Fruit fly (Drosophila melanogaster) whole organism, embryonic: ENCODE measurements around the gene CG33293.

Experiments
- Atf3 ChIP-seq: fragments of 200-800 bp; sonication (Bioruptor generic); optimal IDR thresholded peaks from 3 replicates; lab custom pipeline; 2016; ENCODE audit warnings: missing biosample characterization, missing genetic modification characterization
- CG11085 ChIP-seq: fragments of 200-800 bp; sonication (Bioruptor generic); IDR thresholded peaks from 2 replicates; pipeline ENCODE4 v1.3.6; 2022; ENCODE audit warnings: missing biosample characterization, missing genetic modification characterization
- CG12219 ChIP-seq: fragments of 200-800 bp; sonication (Bioruptor generic); optimal IDR thresholded peaks from 3 replicates; lab custom pipeline; 2018; ENCODE audit warnings: missing biosample characterization, mild to moderate bottlenecking, missing genetic modification characterization
- CG13123 ChIP-seq: fragments of 200-800 bp; sonication (Bioruptor generic); optimal IDR thresholded peaks from 2 replicates; lab custom pipeline; 2016; ENCODE audit warnings: missing biosample characterization, missing genetic modification characterization
- CG13624 ChIP-seq: fragments of 200-800 bp; sonication (Bioruptor generic); optimal IDR thresholded peaks from 2 replicates; lab custom pipeline; 2016; ENCODE audit warnings: missing biosample characterization, missing genetic modification characterization
- CG15011 ChIP-seq: fragments of 200-800 bp; sonication (Bioruptor generic); optimal IDR thresholded peaks from 3 replicates; lab custom pipeline; 2018; ENCODE audit warnings: missing biosample characterization, mild to moderate bottlenecking, missing genetic modification characterization
- CG15514 ChIP-seq: fragments of 200-800 bp; sonication (Bioruptor generic); optimal IDR thresholded peaks from 3 replicates; lab custom pipeline; 2017; ENCODE audit warnings: missing biosample characterization, missing genetic modification characterization, mild to moderate bottlenecking, moderate library complexity, missing genetic modification reagents
- CG1603 ChIP-seq: fragments of 200-800 bp; sonication (Bioruptor generic); optimal IDR thresholded peaks from 2 replicates; lab custom pipeline; 2019; ENCODE audit warnings: missing biosample characterization, mild to moderate bottlenecking, missing genetic modification characterization, moderate library complexity
- CG17385 ChIP-seq: fragments of 200-800 bp; sonication (Bioruptor generic); optimal IDR thresholded peaks from 3 replicates; lab custom pipeline; 2018; ENCODE audit warnings: missing biosample characterization, mild to moderate bottlenecking, missing genetic modification characterization
- CG2202 ChIP-seq: fragments of 200-800 bp; sonication (Bioruptor generic); optimal IDR thresholded peaks from 2 replicates; lab custom pipeline; 2018; ENCODE audit warnings: missing biosample characterization, mild to moderate bottlenecking, missing genetic modification characterization
- CG30403 ChIP-seq: fragments of 200-800 bp; sonication (Bioruptor generic); optimal IDR thresholded peaks from 3 replicates; lab custom pipeline; 2016; ENCODE audit warnings: missing biosample characterization, missing genetic modification characterization
- CG3407 ChIP-seq: fragments of 200-800 bp; sonication (Bioruptor generic); optimal IDR thresholded peaks from 2 replicates; lab custom pipeline; 2018; ENCODE audit warnings: missing biosample characterization, mild to moderate bottlenecking, missing genetic modification characterization
- CG34376 ChIP-seq: fragments of 200-800 bp; sonication (Bioruptor generic); optimal IDR thresholded peaks from 2 replicates; lab custom pipeline; 2018; ENCODE audit warnings: missing biosample characterization, mild to moderate bottlenecking, missing genetic modification characterization
- CG3995 ChIP-seq: fragments of 200-800 bp; sonication (Bioruptor generic); optimal IDR thresholded peaks from 3 replicates; lab custom pipeline; 2016; ENCODE audit warnings: missing biosample characterization, missing genetic modification characterization
- CG4282 ChIP-seq: fragments of 200-800 bp; sonication (Bioruptor generic); optimal IDR thresholded peaks from 2 replicates; lab custom pipeline; 2016; ENCODE audit warnings: missing biosample characterization, missing genetic modification characterization
- CG7928 ChIP-seq: fragments of 200-800 bp; sonication (Bioruptor generic); optimal IDR thresholded peaks from 2 replicates; lab custom pipeline; 2017; ENCODE audit warnings: missing biosample characterization, mild to moderate bottlenecking, missing genetic modification characterization
- CG8359 ChIP-seq: fragments of 200-800 bp; sonication (Bioruptor generic); optimal IDR thresholded peaks from 2 replicates; lab custom pipeline; 2017; ENCODE audit warnings: missing biosample characterization, mild to moderate bottlenecking, missing genetic modification characterization, borderline replicate concordance
- CHES-1-like ChIP-seq: fragments of 200-800 bp; sonication (Bioruptor generic); optimal IDR thresholded peaks from 2 replicates; lab custom pipeline; 2016; ENCODE audit warnings: missing biosample characterization, missing genetic modification characterization
- D19B ChIP-seq: fragments of 200-800 bp; sonication (Bioruptor generic); optimal IDR thresholded peaks from 2 replicates; lab custom pipeline; 2017; ENCODE audit warnings: missing biosample characterization, mild to moderate bottlenecking, missing genetic modification characterization
- Doc2 ChIP-seq: fragments of 200-800 bp; sonication (Bioruptor generic); IDR thresholded peaks from 2 replicates; pipeline ENCODE4 v1.3.6; 2022; ENCODE audit warnings: missing biosample characterization, missing genetic modification characterization
- Fer3 ChIP-seq: fragments of 200-800 bp; sonication (Bioruptor generic); optimal IDR thresholded peaks from 2 replicates; lab custom pipeline; 2018; ENCODE audit warnings: missing biosample characterization, mild to moderate bottlenecking, missing genetic modification characterization, moderate library complexity
- H15 ChIP-seq: fragments of 200-800 bp; sonication (Bioruptor generic); IDR thresholded peaks from 3 replicates; pipeline ENCODE4 v1.3.6; 2022; ENCODE audit warnings: missing biosample characterization, missing genetic modification characterization
- HLH4C ChIP-seq: fragments of 200-800 bp; sonication (Bioruptor generic); IDR thresholded peaks from 3 replicates; pipeline ENCODE4 v1.3.6; 2022; ENCODE audit warnings: missing biosample characterization, missing genetic modification characterization; ENCODE audit not compliant: partially characterized antibody
- Hsf ChIP-seq: fragments of 200-800 bp; sonication (Bioruptor generic); optimal IDR thresholded peaks from 3 replicates; lab custom pipeline; 2016; ENCODE audit warnings: missing biosample characterization, missing genetic modification characterization
- MBD-R2 ChIP-seq: fragments of 200-800 bp; sonication (Bioruptor generic); IDR thresholded peaks from 2 replicates; pipeline ENCODE4 v1.3.6; 2022; ENCODE audit warnings: missing biosample characterization, missing genetic modification characterization
- MESR4 ChIP-seq: fragments of 200-800 bp; sonication (Bioruptor generic); optimal IDR thresholded peaks from 2 replicates; lab custom pipeline; 2018; ENCODE audit warnings: missing biosample characterization, mild to moderate bottlenecking, missing genetic modification characterization, moderate library complexity
- Med ChIP-seq: fragments of 200-800 bp; sonication (Bioruptor generic); peaks from one replicate; lab custom pipeline; 2016; ENCODE audit warnings: missing biosample characterization, missing genetic modification characterization, mild to moderate bottlenecking, inconsistent platforms, moderate library complexity
- Mrtf ChIP-seq: fragments of 200-800 bp; sonication (Bioruptor generic); IDR thresholded peaks from 3 replicates; pipeline ENCODE4 v1.3.6; 2022; ENCODE audit warnings: missing biosample characterization, missing genetic modification characterization
- Myb ChIP-seq: fragments of 200-800 bp; sonication (Bioruptor generic); optimal IDR thresholded peaks from 2 replicates; lab custom pipeline; 2016; ENCODE audit warnings: missing biosample characterization, missing genetic modification characterization
- Opbp ChIP-seq: fragments of 200-800 bp; sonication (Bioruptor generic); IDR thresholded peaks from 3 replicates; pipeline ENCODE4 v1.3.6; 2022; ENCODE audit warnings: missing biosample characterization, missing genetic modification characterization; ENCODE audit not compliant: partially characterized antibody
- Ravus ChIP-seq: fragments of 200-800 bp; sonication (Bioruptor generic); IDR thresholded peaks from 2 replicates; pipeline ENCODE4 v1.3.6; 2022; ENCODE audit warnings: missing biosample characterization, missing genetic modification characterization
- Stat92E ChIP-seq, 3 experiments: fragments of >200 bp in 2 of 3; fragments of 200-800 bp in 1 of 3; sonication (Bioruptor generic) in 1 of 3; optimal IDR thresholded peaks; 2 replicates each; lab custom pipeline; 2017 to 2019; ENCODE audit warnings: missing biosample characterization in 3 of 3, missing genetic modification characterization in 3 of 3, mild to moderate bottlenecking in 1 of 3, moderate library complexity in 1 of 3
- TFAM ChIP-seq: fragments of 200-800 bp; sonication (Bioruptor generic); optimal IDR thresholded peaks from 2 replicates; lab custom pipeline; 2017; ENCODE audit warnings: missing biosample characterization, missing genetic modification characterization, inconsistent platforms
- Usf ChIP-seq: fragments of 200-800 bp; sonication (Bioruptor generic); optimal IDR thresholded peaks from 2 replicates; lab custom pipeline; 2017; ENCODE audit warnings: missing genotype, missing biosample characterization, missing genetic modification characterization
- cg ChIP-seq: fragments of 200-800 bp; sonication (Bioruptor generic); optimal IDR thresholded peaks from 3 replicates; lab custom pipeline; 2019; ENCODE audit warnings: missing biosample characterization, mild to moderate bottlenecking, missing genetic modification characterization, moderate library complexity
- dm ChIP-seq: fragments of 200-800 bp; sonication (Bioruptor generic); optimal IDR thresholded peaks from 3 replicates; lab custom pipeline; 2016; ENCODE audit warnings: missing biosample characterization, missing genetic modification characterization
- ftz-f1 ChIP-seq: fragments of 200-800 bp; sonication (Bioruptor generic); optimal IDR thresholded peaks from 2 replicates; lab custom pipeline; 2016; ENCODE audit warnings: missing biosample characterization, missing genetic modification characterization
- gcm2 ChIP-seq: fragments of 200-800 bp; sonication (Bioruptor generic); optimal IDR thresholded peaks from 2 replicates; lab custom pipeline; 2016; ENCODE audit warnings: missing biosample characterization, missing genetic modification characterization
- her ChIP-seq: fragments of 200-800 bp; sonication (Bioruptor generic); optimal IDR thresholded peaks from 2 replicates; lab custom pipeline; 2016; ENCODE audit warnings: missing biosample characterization, missing genetic modification characterization
- ind ChIP-seq: fragments of 200-800 bp; sonication (Bioruptor generic); optimal IDR thresholded peaks from 3 replicates; lab custom pipeline; 2016; ENCODE audit warnings: missing biosample characterization, missing genetic modification characterization
- mirr ChIP-seq: fragments of 200-800 bp; sonication (Bioruptor generic); optimal IDR thresholded peaks from 3 replicates; lab custom pipeline; 2018; ENCODE audit warnings: missing biosample characterization, mild to moderate bottlenecking, missing genetic modification characterization
- nom ChIP-seq: fragments of 200-800 bp; sonication (Bioruptor generic); optimal IDR thresholded peaks from 2 replicates; lab custom pipeline; 2017; ENCODE audit warnings: missing biosample characterization, missing genetic modification characterization, mild to moderate bottlenecking, moderate library complexity, missing genetic modification reagents
- pan ChIP-seq, 4 experiments: fragments of >200 bp in 3 of 4; fragments of 200-800 bp in 1 of 4; sonication (Bioruptor generic) in 1 of 4; optimal IDR thresholded peaks in 3 of 4; IDR thresholded peaks in 1 of 4; 2 replicates each; pipeline versions ENCODE4 v1.3.6 to Lab custom; 2017 to 2022; ENCODE audit warnings: missing biosample characterization in 2 of 4, missing genetic modification characterization in 2 of 4, mixed read lengths in 1 of 4
- slou ChIP-seq: fragments of 200-800 bp; sonication (Bioruptor generic); optimal IDR thresholded peaks from 3 replicates; lab custom pipeline; 2016; ENCODE audit warnings: missing biosample characterization, missing genetic modification characterization
- sob ChIP-seq: fragments of 200-800 bp; sonication (Bioruptor generic); IDR thresholded peaks from 2 replicates; pipeline ENCODE4 v1.3.6; 2022; ENCODE audit warnings: missing biosample characterization, missing genetic modification characterization
- tap ChIP-seq: fragments of 200-800 bp; optimal IDR thresholded peaks from 3 replicates; lab custom pipeline; 2019; ENCODE audit warnings: missing biosample characterization, mild to moderate bottlenecking, missing genetic modification characterization, moderate library complexity
- unpg ChIP-seq: fragments of 200-800 bp; sonication (Bioruptor generic); optimal IDR thresholded peaks from 3 replicates; lab custom pipeline; 2018; ENCODE audit warnings: missing biosample characterization, mild to moderate bottlenecking, missing genetic modification characterization, moderate library complexity

The CG33293 gene

DNA sequence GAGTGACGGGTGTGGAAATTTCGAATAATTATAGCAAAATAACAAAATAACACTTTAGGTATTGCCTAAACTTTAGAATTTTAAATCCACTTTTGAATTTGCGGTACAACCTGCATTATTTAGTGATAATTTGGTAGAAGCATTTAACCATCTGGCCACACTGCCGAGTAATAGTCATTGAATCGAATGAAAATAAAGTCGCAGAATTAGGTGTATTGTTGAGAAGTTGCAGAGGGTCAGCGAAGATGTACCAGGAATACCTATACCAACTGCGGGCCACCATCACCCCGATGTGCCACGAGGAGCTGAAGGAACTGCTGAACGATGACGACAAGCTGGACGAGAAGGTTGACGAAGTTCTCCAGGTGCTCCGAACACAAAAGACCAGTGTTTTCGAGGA, 14.5 kb downstream of the CG33293 start, which contains the start of gene Vps37B (continued):
- TF ChIP-seq pan (optimal IDR thresholded peaks at IDR 0.05; lab: Kevin White, UChicago), result no peak
- TF ChIP-seq pan (GFP tag; optimal IDR thresholded peaks at IDR 0.05 in 1 of 2, IDR thresholded peaks at IDR 0.05 in 1 of 2), result no peak
- TF ChIP-seq CG1603, result peak; percentile 49
- no peak for TF ChIP-seq CG8359
- TF ChIP-seq Mrtf (GFP tag; lab: Robert Waterston, UW), result no peak
- TF ChIP-seq nom (GFP tag; lab: Kevin White, UChicago), result peak; percentile 1
- peak; percentile 51; the same call in 1 of the 2 replicates for TF ChIP-seq MBD-R2 (GFP tag; lab: Robert Waterston, UW)
- TF ChIP-seq Opbp (GFP tag; lab: Robert Waterston, UW), result no peak
- TF ChIP-seq CG3995, result peak; percentile 66
- TF ChIP-seq CG3407, result no peak
- no peak for TF ChIP-seq Hsf (GFP tag; lab: Kevin White, UChicago)
- TF ChIP-seq ind (GFP tag; lab: Kevin White, UChicago), result no peak
- TF ChIP-seq Med (GFP tag; lab: Kevin White, UChicago), result peak; percentile 21
- no peak for TF ChIP-seq Doc2

- TF ChIP-seq CG15011 (no peak), MBD-R2 (GFP tag; lab: Robert Waterston, UW) (0 out of 2 replicates have a peak, but pooled peaks have one; percentile 11)
Observed at dm6 chr3R:5223839-5224238, 16.7 kb downstream of the CG33293 start, which contains the start of gene CG14664. Gene CG14664 (plus strand): TSS chr3R:5224139.

- TF ChIP-seq CG1603 (peak; percentile 31), mirr (GFP tag; lab: Kevin White, UChicago) (peak; percentile 31), unpg (GFP tag; lab: Kevin White, UChicago) (no peak), CG12219 (no peak), sob (GFP tag; lab: Robert Waterston, UW) (0 out of 2 replicates have a peak, but pooled peaks have one; percentile 13), CG17385 (GFP tag; lab: Kevin White, UChicago) (no peak), Usf (GFP tag; lab: Kevin White, UChicago) (no peak), HLH4C (GFP tag; lab: Robert Waterston, UW) (no peak), Stat92E (GFP tag; optimal IDR thresholded peaks at IDR 0.05; lab: Kevin White, UChicago) (no peak), Ravus (GFP tag; lab: Robert Waterston, UW) (no peak), H15 (GFP tag; lab: Robert Waterston, UW) (no peak), gcm2 (GFP tag; lab: Kevin White, UChicago) (no peak), CG15514 (peak; percentile 61), Atf3 (GFP tag; lab: Kevin White, UChicago) (no peak), CG13123 (GFP tag; lab: Kevin White, UChicago) (no peak), Myb (peak; percentile 23), CG7928 (GFP tag; lab: Kevin White, UChicago) (no peak), CG13624 (GFP tag; lab: Kevin White, UChicago) (no peak), her (GFP tag; lab: Kevin White, UChicago) (no peak), CG15011 (no peak), CG4282 (GFP tag; lab: Kevin White, UChicago) (no peak), tap (tag; lab: Kevin White, UChicago) (no peak), MESR4 (GFP tag; lab: Kevin White, UChicago) (no peak), D19B (no peak), CG34376 (GFP tag; lab: Kevin White, UChicago) (peak; percentile 35), ftz-f1 (GFP tag; lab: Kevin White, UChicago) (no peak), Fer3 (tag; lab: Kevin White, UChicago) (no peak), CG11085 (no peak), CHES-1-like (GFP tag; lab: Kevin White, UChicago) (no peak), dm (GFP tag; lab: Kevin White, UChicago) (no peak), TFAM (GFP tag; lab: Kevin White, UChicago) (no peak), slou (GFP tag; lab: Kevin White, UChicago) (no peak), CG30403 (GFP tag; lab: Kevin White, UChicago) (no peak), CG2202 (tag; lab: Kevin White, UChicago) (no peak), cg (peak; percentile 26)
Observed at dm6 chr3R:5223135-5223534, 17.4 kb downstream of the CG33293 start, which contains the start of gene CG2604. Gene CG2604 (minus strand): TSS chr3R:5223365.
